Worm (Caenorhabditis elegans) whole organism, L3 larva: ENCODE data around the gene nhr-109.

Experiments
- ceh-9 ChIP-seq: sonication (generic microtip); optimal IDR thresholded peaks from 2 replicates; lab custom pipeline; 2018; ENCODE audit warnings: missing biosample characterization, missing genetic modification characterization
- egl-27 ChIP-seq: sonication (generic microtip); optimal IDR thresholded peaks from 4 replicates; lab custom pipeline; 2017; ENCODE audit warnings: missing biosample characterization, missing genetic modification reagents, missing genetic modification characterization
- egl-5 ChIP-seq: fragments of 150-350 bp; optimal IDR thresholded peaks from 2 replicates; lab custom pipeline; 2017; ENCODE audit warnings: missing biosample characterization, missing genetic modification reagents, missing genetic modification characterization, inconsistent platforms
- elt-1 ChIP-seq: fragments of 150-350 bp; optimal IDR thresholded peaks from 2 replicates; lab custom pipeline; 2014; ENCODE audit warnings: missing biosample characterization, missing genetic modification characterization
- elt-3 ChIP-seq, 3 experiments: fragments of 150-350 bp in 1 of 3; sonication (generic microtip) in 2 of 3; optimal IDR thresholded peaks; 2 replicates in 2 of 3; 4 replicates in 1 of 3; lab custom pipeline; 2014 to 2017; ENCODE audit warnings: missing biosample characterization in 3 of 3, missing genetic modification characterization in 3 of 3
- fos-1 ChIP-seq: fragments of 150-350 bp; optimal IDR thresholded peaks from 2 replicates; lab custom pipeline; 2014; ENCODE audit warnings: missing biosample characterization, missing genetic modification characterization
- mdl-1 ChIP-seq: fragments of 150-350 bp; optimal IDR thresholded peaks from 2 replicates; lab custom pipeline; 2014; ENCODE audit warnings: missing biosample characterization, missing genetic modification characterization
- mml-1 ChIP-seq: fragments of 150-350 bp; sonication (generic microtip); optimal IDR thresholded peaks from 3 replicates; lab custom pipeline; 2014; ENCODE audit warnings: missing biosample characterization, missing genetic modification characterization
- nhr-76 ChIP-seq: fragments of 150-350 bp; sonication (generic microtip); optimal IDR thresholded peaks from 5 replicates; lab custom pipeline; 2014; ENCODE audit warnings: missing biosample characterization, missing genetic modification characterization
- tbx-2 ChIP-seq: sonication (generic microtip); optimal IDR thresholded peaks from 2 replicates; lab custom pipeline; 2016; ENCODE audit warnings: mild to moderate bottlenecking, missing genetic modification characterization, missing compliant biosample characterization

DNA sequence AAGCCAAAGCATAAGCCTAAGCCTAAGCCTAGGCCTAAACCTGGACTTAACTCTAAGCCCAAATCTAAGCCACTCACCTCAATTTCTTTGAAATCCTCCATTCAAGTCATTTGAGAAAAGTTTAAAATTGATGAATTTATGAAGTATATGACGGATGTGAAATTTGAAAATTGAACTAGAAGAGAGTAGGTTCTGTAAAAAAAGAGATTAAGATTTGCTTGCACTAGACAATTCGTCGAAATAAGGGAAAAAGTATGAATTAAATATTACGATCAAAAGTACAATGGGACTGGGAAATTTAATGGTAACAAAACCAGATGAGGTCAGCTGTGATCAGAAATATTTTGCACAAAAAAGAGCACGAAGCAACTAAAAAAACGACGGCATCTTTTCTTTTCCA is 19.9 kb downstream of the nhr-109 start, which contains the start of gene twk-2:
- TF ChIP-seq egl-27 (tag; lab: Kevin White, UChicago) (no peak), elt-1 (tag; lab: Kevin White, UChicago) (no peak), fos-1 (no peak), nhr-76 (no peak), mdl-1 (no peak), elt-3 (tag; optimal IDR thresholded peaks at IDR 0.05; lab: Kevin White, UChicago) (no peak), egl-5 (no peak), ceh-9 (no peak), tbx-2 (tag; lab: Kevin White, UChicago) (no peak), mml-1 (tag; lab: Kevin White, UChicago) (no peak)
